Fruit fly (Drosophila melanogaster): ENCODE measurements around the gene CG42724.

CG42724 gene

dm6 chr3R:6380129-6380528 lies 12.0 kb upstream of the CG42724 start, which contains the start of the genes CG1024 and TfIIFalpha (continued):
- TF ChIP-seq Xbp1 (GFP tag; optimal IDR thresholded peaks at IDR 0.05) (peak; percentile 3), Poxn (GFP tag; IDR thresholded peaks at IDR 0.05) (no peak), nerfin-2 (GFP tag; IDR thresholded peaks at IDR 0.05; ENCODE audit: partially characterized antibody) (peak; percentile 96), CG10979 (tag; optimal IDR thresholded peaks at IDR 0.05) (peak; percentile 4), CG1832 (GFP tag; optimal IDR thresholded peaks at IDR 0.05) (no peak), CG13287 (GFP tag; IDR thresholded peaks at IDR 0.05; ENCODE audit: partially characterized antibody) (peak; percentile 92), grau (tag; optimal IDR thresholded peaks at IDR 0.05) (peak; percentile 14), repo (GFP tag; optimal IDR thresholded peaks at IDR 0.05) (no peak), CG18011 (GFP tag; optimal IDR thresholded peaks at IDR 0.05) (no peak), zfh2 (GFP tag; optimal IDR thresholded peaks at IDR 0.05) (no peak), CG17186 (GFP tag; optimal IDR thresholded peaks at IDR 0.05) (peak; percentile 25), Sox102F (GFP tag; optimal IDR thresholded peaks at IDR 0.05) (no peak), HLH4C (GFP tag; IDR thresholded peaks at IDR 0.05; ENCODE audit: partially characterized antibody) (peak; percentile 97), sens (GFP tag) (peak; percentile 82), twi (tag; optimal IDR thresholded peaks at IDR 0.05) (no peak), nerfin-1 (tag; optimal IDR thresholded peaks at IDR 0.05) (peak; percentile 9), CG1603 (tag; optimal IDR thresholded peaks at IDR 0.05) (peak; percentile 23), CG2120 (GFP tag; optimal IDR thresholded peaks at IDR 0.05) (peak; percentile 24), CG11093 (GFP tag; IDR thresholded peaks at IDR 0.05) (no peak), Scr (GFP tag; IDR thresholded peaks at IDR 0.05; ENCODE audit: partially characterized antibody) (peak; percentile 90), tgo (GFP tag; IDR thresholded peaks at IDR 0.05) (no peak)

dm6 chr3R:6377497-6377896 lies 9.4 kb upstream of the CG42724 start, which contains the start of gene CG42537:
Gene CG42537, plus strand, starts transcription at chr3R:6377797.
- no peak for TF ChIP-seq CG3407 (GFP tag; optimal IDR thresholded peaks at IDR 0.05)
- peak; percentile 53 for TF ChIP-seq sens (GFP tag)

dm6 chr3R:6375944-6376343 lies 7.9 kb upstream of the CG42724 start, which contains the start of gene CRAT:
Gene CRAT, minus strand, starts transcription at chr3R:6376044.
- TF ChIP-seq Pdp1 (GFP tag; optimal IDR thresholded peaks at IDR 0.05): no peak
- no peak for TF ChIP-seq CG1602 (GFP tag; optimal IDR thresholded peaks at IDR 0.05)
- TF ChIP-seq CG11504 (tag; optimal IDR thresholded peaks at IDR 0.05): no peak
- TF ChIP-seq CG12104 (GFP tag; optimal IDR thresholded peaks at IDR 0.05): no peak
- no peak for TF ChIP-seq Sry-δ (GFP tag; optimal IDR thresholded peaks at IDR 0.05)
- no peak for TF ChIP-seq ase (GFP tag; IDR thresholded peaks at IDR 0.05)
- no peak for TF ChIP-seq CG17186 (GFP tag; optimal IDR thresholded peaks at IDR 0.05)
- no peak for TF ChIP-seq maf-S (GFP tag; optimal IDR thresholded peaks at IDR 0.05)
- no peak for TF ChIP-seq nmo (GFP tag; optimal IDR thresholded peaks at IDR 0.05)
- no peak for TF ChIP-seq fd102C (GFP tag; optimal IDR thresholded peaks at IDR 0.05)
- TF ChIP-seq unc-4 (GFP tag; IDR thresholded peaks at IDR 0.05; ENCODE audit: partially characterized antibody): no peak
- TF ChIP-seq CG12769 (tag; optimal IDR thresholded peaks at IDR 0.05): no peak

- TF ChIP-seq Ets65A (GFP tag) (peak; percentile 47), CG7963 (GFP tag; IDR thresholded peaks at IDR 0.05; ENCODE audit: partially characterized antibody) (no peak), Sry-δ (GFP tag; optimal IDR thresholded peaks at IDR 0.05) (peak; percentile 2), Xrp1 (GFP tag; IDR thresholded peaks at IDR 0.05) (no peak), CG6689 (GFP tag; IDR thresholded peaks at IDR 0.05) (no peak), Meics (GFP tag; optimal IDR thresholded peaks at IDR 0.05) (peak; percentile 75), sens (GFP tag) (peak; percentile 7), CG9932 (GFP tag; IDR thresholded peaks at IDR 0.05) (no peak), dati (GFP tag; IDR thresholded peaks at IDR 0.05) (no peak), GATAe (GFP tag; conservative IDR thresholded peaks at IDR 0.05) (no peak), Camta (GFP tag; optimal IDR thresholded peaks at IDR 0.05) (no peak), CG10431 (GFP tag; optimal IDR thresholded peaks at IDR 0.05) (no peak), CG13775 (GFP tag; optimal IDR thresholded peaks at IDR 0.05) (no peak)
These were observed 6.2 kb upstream of the CG42724 start, which contains the start of gene CG42564 for dm6 chr3R:6374307-6374574. Gene CG42564, plus strand, starts transcription at chr3R:6374475.
